Worm (Caenorhabditis elegans) whole organism, L3 larva: ENCODE measurements around the gene F49C12.1.

ENCODE experiments used
- aly-2 ChIP-seq: fragments of 150-350 bp; optimal IDR thresholded peaks from 2 replicates; lab custom pipeline; 2014; ENCODE audit warnings: missing biosample characterization, missing genetic modification characterization
- ama-1 ChIP-seq: fragments of 150-350 bp; optimal IDR thresholded peaks from 2 replicates; lab custom pipeline; 2018
- ceh-16 ChIP-seq: sonication (generic microtip); optimal IDR thresholded peaks from 2 replicates; lab custom pipeline; 2017; ENCODE audit warnings: missing biosample characterization, missing genetic modification characterization
- ceh-28 ChIP-seq: fragments of 150-350 bp; optimal IDR thresholded peaks from 2 replicates; lab custom pipeline; 2014; ENCODE audit warnings: missing biosample characterization, missing genetic modification reagents, missing genetic modification characterization
- ceh-9 ChIP-seq: sonication (generic microtip); optimal IDR thresholded peaks from 2 replicates; lab custom pipeline; 2018; ENCODE audit warnings: missing biosample characterization, missing genetic modification characterization
- daf-12 ChIP-seq: fragments of 150-350 bp; optimal IDR thresholded peaks from 2 replicates; lab custom pipeline; 2014; ENCODE audit warnings: missing biosample characterization, missing genetic modification reagents, missing genetic modification characterization
- egl-27 ChIP-seq: sonication (generic microtip); optimal IDR thresholded peaks from 4 replicates; lab custom pipeline; 2017; ENCODE audit warnings: missing biosample characterization, missing genetic modification reagents, missing genetic modification characterization
- egl-5 ChIP-seq: fragments of 150-350 bp; optimal IDR thresholded peaks from 2 replicates; lab custom pipeline; 2017; ENCODE audit warnings: missing biosample characterization, missing genetic modification reagents, missing genetic modification characterization, inconsistent platforms
- elt-1 ChIP-seq: fragments of 150-350 bp; optimal IDR thresholded peaks from 2 replicates; lab custom pipeline; 2014; ENCODE audit warnings: missing biosample characterization, missing genetic modification characterization
- elt-2 ChIP-seq: sonication (generic microtip); optimal IDR thresholded peaks from 2 replicates; lab custom pipeline; 2016; ENCODE audit warnings: missing genetic modification reagents, mild to moderate bottlenecking, missing genetic modification characterization, missing compliant biosample characterization
- eor-1 ChIP-seq, 2 experiments: fragments of 150-350 bp; optimal IDR thresholded peaks; 2 replicates each; lab custom pipeline; 2014 to 2018; ENCODE audit warnings: missing biosample characterization in 2 of 2, missing genetic modification characterization in 2 of 2
- fkh-10 ChIP-seq: sonication (generic microtip); optimal IDR thresholded peaks from 2 replicates; lab custom pipeline; 2017; ENCODE audit warnings: missing biosample characterization, missing genetic modification reagents, missing genetic modification characterization
- fkh-2 ChIP-seq: fragments of 150-350 bp; optimal IDR thresholded peaks from 2 replicates; lab custom pipeline; 2014; ENCODE audit warnings: missing biosample characterization, missing genetic modification reagents, missing genetic modification characterization
- fos-1 ChIP-seq: fragments of 150-350 bp; optimal IDR thresholded peaks from 2 replicates; lab custom pipeline; 2014; ENCODE audit warnings: missing biosample characterization, missing genetic modification characterization
- hmg-11 ChIP-seq: sonication (generic microtip); optimal IDR thresholded peaks from 2 replicates; lab custom pipeline; 2016; ENCODE audit warnings: missing genetic modification characterization, missing compliant biosample characterization
- lin-15B ChIP-seq: fragments of 150-350 bp; optimal IDR thresholded peaks from 2 replicates; lab custom pipeline; 2014; ENCODE audit warnings: missing biosample characterization, missing genetic modification characterization
- lin-39 ChIP-seq: fragments of 150-350 bp; optimal IDR thresholded peaks from 2 replicates; lab custom pipeline; 2018; ENCODE audit warnings: missing biosample characterization, missing genetic modification reagents, missing genetic modification characterization
- lsy-12 ChIP-seq: sonication (generic microtip); optimal IDR thresholded peaks from 2 replicates; lab custom pipeline; 2016; ENCODE audit warnings: mild to moderate bottlenecking, missing genetic modification characterization, missing compliant biosample characterization
- mdl-1 ChIP-seq: fragments of 150-350 bp; optimal IDR thresholded peaks from 2 replicates; lab custom pipeline; 2014; ENCODE audit warnings: missing biosample characterization, missing genetic modification characterization
- mml-1 ChIP-seq: fragments of 150-350 bp; sonication (generic microtip); optimal IDR thresholded peaks from 3 replicates; lab custom pipeline; 2014; ENCODE audit warnings: missing biosample characterization, missing genetic modification characterization
- nfya-1 ChIP-seq: sonication (generic microtip); optimal IDR thresholded peaks from 2 replicates; lab custom pipeline; 2017; ENCODE audit warnings: missing genetic modification characterization, mild to moderate bottlenecking, missing compliant biosample characterization, antibody characterized with exemption, moderate library complexity; ENCODE audit not compliant: insufficient read depth
- nhr-12 ChIP-seq: fragments of 150-350 bp; optimal IDR thresholded peaks from 2 replicates; lab custom pipeline; 2014; ENCODE audit warnings: missing biosample characterization, missing genetic modification characterization
- nhr-237 ChIP-seq: fragments of 150-350 bp; optimal IDR thresholded peaks from 2 replicates; lab custom pipeline; 2014; ENCODE audit warnings: missing biosample characterization, missing genetic modification characterization
- nhr-25 ChIP-seq: sonication (generic microtip); optimal IDR thresholded peaks from 2 replicates; lab custom pipeline; 2017; ENCODE audit warnings: missing biosample characterization, missing genetic modification characterization
- nhr-28 ChIP-seq: fragments of 150-350 bp; optimal IDR thresholded peaks from 2 replicates; lab custom pipeline; 2014; ENCODE audit warnings: missing biosample characterization, missing genetic modification characterization
- nhr-43 ChIP-seq: sonication (generic microtip); optimal IDR thresholded peaks from 2 replicates; lab custom pipeline; 2016; ENCODE audit warnings: mild to moderate bottlenecking, missing genetic modification characterization, missing compliant biosample characterization; ENCODE audit not compliant: poor library complexity, severe bottlenecking
- nhr-67 ChIP-seq: fragments of 150-350 bp; optimal IDR thresholded peaks from 2 replicates; lab custom pipeline; 2014; ENCODE audit warnings: missing biosample characterization, missing genetic modification characterization
- nhr-76 ChIP-seq: fragments of 150-350 bp; sonication (generic microtip); optimal IDR thresholded peaks from 5 replicates; lab custom pipeline; 2014; ENCODE audit warnings: missing biosample characterization, missing genetic modification characterization
- nhr-77 ChIP-seq: fragments of 150-350 bp; optimal IDR thresholded peaks from 2 replicates; lab custom pipeline; 2014; ENCODE audit warnings: missing biosample characterization, missing genetic modification characterization
- pha-4 ChIP-seq: fragments of 150-350 bp; optimal IDR thresholded peaks from 2 replicates; lab custom pipeline; 2014; ENCODE audit warnings: missing biosample characterization, missing genetic modification reagents, missing genetic modification characterization
- pqm-1 ChIP-seq: fragments of 150-350 bp; optimal IDR thresholded peaks from 2 replicates; lab custom pipeline; 2017; ENCODE audit warnings: missing biosample characterization, missing genetic modification characterization, inconsistent platforms
- sea-2 ChIP-seq: fragments of 150-350 bp; sonication (generic microtip); optimal IDR thresholded peaks from 4 replicates; lab custom pipeline; 2014; ENCODE audit warnings: missing biosample characterization, missing genetic modification reagents, missing genetic modification characterization
- skn-1 ChIP-seq: fragments of 150-350 bp; optimal IDR thresholded peaks from 2 replicates; lab custom pipeline; 2014; ENCODE audit warnings: missing biosample characterization, missing genetic modification characterization
- tbx-2 ChIP-seq: sonication (generic microtip); optimal IDR thresholded peaks from 2 replicates; lab custom pipeline; 2016; ENCODE audit warnings: mild to moderate bottlenecking, missing genetic modification characterization, missing compliant biosample characterization
- unc-39 ChIP-seq: sonication (generic microtip); optimal IDR thresholded peaks from 4 replicates; lab custom pipeline; 2017; ENCODE audit warnings: missing biosample characterization, missing genetic modification characterization
- unc-62 ChIP-seq: fragments of 150-350 bp; sonication (generic microtip); optimal IDR thresholded peaks from 4 replicates; lab custom pipeline; 2014; ENCODE audit warnings: missing biosample characterization, missing genetic modification reagents, missing genetic modification characterization
- zag-1 ChIP-seq: fragments of 150-350 bp; optimal IDR thresholded peaks from 2 replicates; lab custom pipeline; 2014; ENCODE audit warnings: missing biosample characterization, missing genetic modification characterization
- ztf-11 ChIP-seq: fragments of 150-350 bp; optimal IDR thresholded peaks from 2 replicates; lab custom pipeline; 2014; ENCODE audit warnings: missing biosample characterization, missing genetic modification characterization

The F49C12.1 gene

ce11 chrIV:9266464-9266863, 29.7 kb downstream of the F49C12.1 start, which contains the start of gene Y11D7A.19:
Gene Y11D7A.19, minus strand, starts transcription at chrIV:9266564.
- TF ChIP-seq ceh-9, result no peak
- no peak for TF ChIP-seq zag-1 (tag; lab: Kevin White, UChicago)
- no peak for TF ChIP-seq pha-4 (tag; lab: Kevin White, UChicago)
- no peak for TF ChIP-seq aly-2 (tag; lab: Kevin White, UChicago)
- no peak for TF ChIP-seq nfya-1
- TF ChIP-seq unc-39 (tag; lab: Kevin White, UChicago), result no peak
- no peak for TF ChIP-seq nhr-12 (tag; lab: Kevin White, UChicago)
- TF ChIP-seq mml-1 (tag; lab: Kevin White, UChicago), result no peak
- no peak for TF ChIP-seq ama-1 (lab: Kevin White, UChicago)
- TF ChIP-seq eor-1 (tag; optimal IDR thresholded peaks at IDR 0.05; lab: Kevin White, UChicago), result no peak
- TF ChIP-seq fkh-2 (tag; lab: Kevin White, UChicago), result no peak
- TF ChIP-seq lsy-12 (tag; lab: Kevin White, UChicago), result no peak

- no peak for TF ChIP-seq lin-39 (tag; lab: Kevin White, UChicago)
- TF ChIP-seq ztf-11 (tag; lab: Kevin White, UChicago), result no peak
- no peak for TF ChIP-seq nhr-76 (tag; lab: Kevin White, UChicago)
- TF ChIP-seq mml-1 (tag; lab: Kevin White, UChicago), result no peak
- TF ChIP-seq nfya-1, result no peak
- no peak for TF ChIP-seq tbx-2 (tag; lab: Kevin White, UChicago)
- no peak for TF ChIP-seq hmg-11
- no peak for TF ChIP-seq unc-39 (tag; lab: Kevin White, UChicago)
- TF ChIP-seq fkh-10 (GFP tag; lab: Kevin White, UChicago), result no peak
- TF ChIP-seq egl-5 (tag; lab: Kevin White, UChicago), result no peak
- no peak for TF ChIP-seq fos-1 (tag; lab: Kevin White, UChicago)
Measured at ce11 chrIV:9264513-9264912, 31.6 kb downstream of the F49C12.1 start.

- TF ChIP-seq pqm-1 (tag; lab: Kevin White, UChicago), result no peak
- TF ChIP-seq lin-15B (tag; lab: Kevin White, UChicago), result no peak
- no peak for TF ChIP-seq unc-62 (GFP tag; lab: Kevin White, UChicago)
- no peak for TF ChIP-seq lsy-12 (tag; lab: Kevin White, UChicago)
- TF ChIP-seq mml-1 (tag; lab: Kevin White, UChicago), result no peak
- TF ChIP-seq egl-5 (tag; lab: Kevin White, UChicago), result no peak
- TF ChIP-seq hmg-11, result no peak
- TF ChIP-seq unc-39 (tag; lab: Kevin White, UChicago), result no peak
- TF ChIP-seq mdl-1 (tag; lab: Kevin White, UChicago), result no peak
- no peak for TF ChIP-seq nhr-76 (tag; lab: Kevin White, UChicago)
- TF ChIP-seq daf-12 (tag; lab: Kevin White, UChicago), result no peak
- no peak for TF ChIP-seq nhr-43
- no peak for TF ChIP-seq nfya-1
- no peak for TF ChIP-seq pha-4 (tag; lab: Kevin White, UChicago)
- TF ChIP-seq nhr-25 (tag; lab: Kevin White, UChicago), result no peak
- no peak for TF ChIP-seq zag-1 (tag; lab: Kevin White, UChicago)
- TF ChIP-seq nhr-12 (tag; lab: Kevin White, UChicago), result no peak
- no peak for TF ChIP-seq egl-27
- TF ChIP-seq, all 47 proteins: peak for 0
Measured at ce11 chrIV:9263812-9264320, 32.3 kb downstream of the F49C12.1 start, which contains the start of gene flh-1. Gene flh-1, minus strand, starts transcription at chrIV:9264270.

- TF ChIP-seq lin-15B (tag; lab: Kevin White, UChicago) (no peak), sea-2 (GFP tag; lab: Kevin White, UChicago) (no peak), ceh-9 (no peak), nhr-237 (tag; lab: Kevin White, UChicago) (no peak), zag-1 (tag; lab: Kevin White, UChicago) (no peak), nhr-67 (no peak), mml-1 (tag; lab: Kevin White, UChicago) (no peak), egl-5 (tag; lab: Kevin White, UChicago) (no peak), pqm-1 (tag; lab: Kevin White, UChicago) (no peak), fos-1 (tag; lab: Kevin White, UChicago) (no peak)
Measured at ce11 chrIV:9262295-9262694, 33.9 kb downstream of the F49C12.1 start.

- no peak for TF ChIP-seq hmg-11
- TF ChIP-seq aly-2 (tag; lab: Kevin White, UChicago), result no peak
- TF ChIP-seq lsy-12 (tag; lab: Kevin White, UChicago), result no peak
- TF ChIP-seq fos-1 (tag; lab: Kevin White, UChicago), result no peak
- TF ChIP-seq elt-2 (tag; lab: Kevin White, UChicago), result no peak
- TF ChIP-seq nhr-28 (tag; lab: Kevin White, UChicago), result no peak
- TF ChIP-seq pqm-1 (tag; lab: Kevin White, UChicago), result no peak
- TF ChIP-seq nhr-43, result no peak
- TF ChIP-seq ceh-16, result no peak
- TF ChIP-seq egl-27, result no peak
- TF ChIP-seq skn-1 (tag; lab: Kevin White, UChicago), result no peak
- no peak for TF ChIP-seq elt-1
- TF ChIP-seq nhr-67, result no peak
- TF ChIP-seq nhr-77 (tag; lab: Kevin White, UChicago), result no peak
- no peak for TF ChIP-seq lin-15B (tag; lab: Kevin White, UChicago)
- no peak for TF ChIP-seq ztf-11 (tag; lab: Kevin White, UChicago)
- TF ChIP-seq nhr-12 (tag; lab: Kevin White, UChicago), result no peak
- TF ChIP-seq sea-2 (GFP tag; lab: Kevin White, UChicago), result no peak
- TF ChIP-seq ceh-28, result no peak
- TF ChIP-seq unc-39 (tag; lab: Kevin White, UChicago), result no peak
Measured at ce11 chrIV:9261687-9262086, 34.5 kb downstream of the F49C12.1 start, which contains the start of gene col-120. Gene col-120, minus strand, starts transcription at chrIV:9261787.
